Fruit fly (Drosophila melanogaster) whole organism, embryonic: Measurements from ENCODE around the gene CG10338.

Experiments used
- PHDP ChIP-seq: fragments of 200-800 bp; sonication (Bioruptor generic); optimal IDR thresholded peaks from 3 replicates; lab custom pipeline; 2018; ENCODE audit warnings: missing biosample characterization, mild to moderate bottlenecking, missing genetic modification characterization, moderate library complexity
- fd3F ChIP-seq: fragments of 200-800 bp; sonication (Bioruptor generic); optimal IDR thresholded peaks from 2 replicates; lab custom pipeline; 2018; ENCODE audit warnings: missing biosample characterization, mild to moderate bottlenecking, missing genetic modification characterization, moderate library complexity
- pan ChIP-seq, 4 experiments: fragments of >200 bp in 3 of 4; fragments of 200-800 bp in 1 of 4; sonication (Bioruptor generic) in 1 of 4; optimal IDR thresholded peaks in 3 of 4; IDR thresholded peaks in 1 of 4; 2 replicates each; pipeline versions ENCODE4 v1.3.6 to Lab custom; 2017 to 2022; ENCODE audit warnings: missing biosample characterization in 2 of 4, missing genetic modification characterization in 2 of 4, mixed read lengths in 1 of 4
- pb ChIP-seq: fragments of 200-800 bp; sonication (Bioruptor generic); optimal IDR thresholded peaks from 3 replicates; lab custom pipeline; 2016; ENCODE audit warnings: missing biosample characterization, missing genetic modification characterization
- so ChIP-seq: fragments of 200-800 bp; sonication (Bioruptor generic); IDR thresholded peaks from 3 replicates; pipeline ENCODE4 v1.3.6; 2022; ENCODE audit warnings: missing biosample characterization, missing genetic modification characterization
- tll ChIP-seq, 2 experiments: fragments of 200-800 bp in 1 of 2; fragments of >200 bp in 1 of 2; sonication (Bioruptor generic) in 1 of 2; optimal IDR thresholded peaks; 2 replicates each; lab custom pipeline; 2017 to 2019; ENCODE audit warnings: missing biosample characterization in 2 of 2, missing genetic modification characterization in 2 of 2, mild to moderate bottlenecking in 1 of 2, moderate library complexity in 1 of 2

DNA sequence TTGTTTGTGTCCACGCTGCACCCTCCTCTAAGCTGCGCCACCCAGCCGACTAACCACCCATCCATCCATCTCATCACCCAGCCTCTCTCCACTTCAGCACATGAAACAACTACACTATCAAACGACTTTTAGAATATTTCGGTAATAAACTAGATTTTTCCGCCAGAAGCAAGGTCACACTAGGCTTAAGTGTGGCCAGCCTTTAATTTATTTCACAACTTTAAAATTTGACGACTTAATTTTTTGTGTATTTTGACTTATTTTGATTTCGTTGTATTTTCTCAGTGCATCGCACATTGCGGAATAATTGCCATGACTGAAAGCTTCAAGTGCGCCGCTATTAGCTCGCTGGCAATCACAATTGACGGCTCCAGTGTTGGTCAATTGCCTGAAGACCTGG is 29.4 kb downstream of the CG10338 start:
- TF ChIP-seq pb (GFP tag; lab: Kevin White, UChicago) = no peak
- no peak for TF ChIP-seq PHDP (tag; lab: Kevin White, UChicago)
- no peak for TF ChIP-seq tll (GFP tag; optimal IDR thresholded peaks at IDR 0.05; lab: Kevin White, UChicago)
- TF ChIP-seq fd3F (GFP tag; lab: Kevin White, UChicago) = no peak
- no peak for TF ChIP-seq pan (optimal IDR thresholded peaks at IDR 0.05; lab: Kevin White, UChicago)
- TF ChIP-seq pan (GFP tag; optimal IDR thresholded peaks at IDR 0.05 in 1 of 2, IDR thresholded peaks at IDR 0.05 in 1 of 2) = no peak
- TF ChIP-seq so (GFP tag; lab: Robert Waterston, UW) = no peak
